Fruit fly (Drosophila melanogaster): ENCODE measurements around the gene CG10211.

DNA sequence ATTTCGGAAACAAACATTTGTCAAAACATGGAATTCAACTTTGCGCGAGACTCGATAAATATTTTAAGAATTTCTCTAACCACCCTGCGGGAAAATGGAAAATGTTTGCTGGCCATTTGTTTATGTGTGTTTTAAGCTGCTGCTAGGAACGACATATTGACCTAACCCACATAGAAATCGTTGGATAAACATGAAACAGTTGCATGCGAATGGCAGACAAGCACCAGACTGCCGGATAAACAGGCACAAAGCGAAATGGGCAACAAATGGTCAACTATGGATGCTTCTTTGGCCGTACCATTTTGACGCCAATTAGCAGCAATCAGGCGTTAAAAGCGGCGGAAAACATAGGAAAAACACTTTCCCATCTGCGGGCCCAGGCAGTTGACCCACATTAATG is 20.5 kb upstream of the CG10211 start:
- TF ChIP-seq Lpt (GFP tag; optimal IDR thresholded peaks at IDR 0.05) = no peak
- TF ChIP-seq CG11294 (GFP tag; IDR thresholded peaks at IDR 0.05) = no peak
- TF ChIP-seq CG8632 (GFP tag; optimal IDR thresholded peaks at IDR 0.05) = no peak
- no peak for TF ChIP-seq Sox14 (GFP tag; optimal IDR thresholded peaks at IDR 0.05)
- no peak for TF ChIP-seq CG16779 (tag; optimal IDR thresholded peaks at IDR 0.05)
- no peak for TF ChIP-seq Sox102F (GFP tag; optimal IDR thresholded peaks at IDR 0.05)
- TF ChIP-seq Ets21C (GFP tag; optimal IDR thresholded peaks at IDR 0.05) = no peak
- no peak for TF ChIP-seq CG3919 (GFP tag; optimal IDR thresholded peaks at IDR 0.05)
- TF ChIP-seq CG15336 (GFP tag; IDR thresholded peaks at IDR 0.05) = no peak
- no peak for TF ChIP-seq esn (GFP tag; optimal IDR thresholded peaks at IDR 0.05)

Data from whole organism, prepupa.